Fruit fly (Drosophila melanogaster) whole organism, embryonic: ENCODE measurements around the gene vari.

ENCODE experiments used
- CG14710 ChIP-seq: fragments of 200-800 bp; sonication (Bioruptor generic); optimal IDR thresholded peaks from 3 replicates; lab custom pipeline; 2019; ENCODE audit warnings: missing biosample characterization, mild to moderate bottlenecking, missing genetic modification characterization, moderate library complexity
- CG2678 ChIP-seq: fragments of 200-800 bp; sonication (Bioruptor generic); optimal IDR thresholded peaks from 3 replicates; lab custom pipeline; 2019; ENCODE audit warnings: missing biosample characterization, mild to moderate bottlenecking, missing genetic modification characterization, moderate library complexity
- CG4328 ChIP-seq: fragments of 200-800 bp; sonication (Bioruptor generic); optimal IDR thresholded peaks from 3 replicates; lab custom pipeline; 2017; ENCODE audit warnings: missing biosample characterization, missing genetic modification reagents, missing genetic modification characterization
- CG4820 ChIP-seq: fragments of 200-800 bp; sonication (Bioruptor generic); optimal IDR thresholded peaks from 3 replicates; lab custom pipeline; 2016; ENCODE audit warnings: missing biosample characterization, missing genetic modification characterization
- dmrt11E ChIP-seq: fragments of 200-800 bp; sonication (Bioruptor generic); optimal IDR thresholded peaks from 3 replicates; lab custom pipeline; 2018; ENCODE audit warnings: missing biosample characterization, mild to moderate bottlenecking, missing genetic modification characterization, moderate library complexity
- insv ChIP-seq, 2 experiments: fragments of 200-800 bp; sonication (Bioruptor generic); optimal IDR thresholded peaks; 3 replicates each; lab custom pipeline; 2016 to 2018; ENCODE audit warnings: missing biosample characterization in 2 of 2, missing genetic modification characterization in 2 of 2
- mld ChIP-seq: fragments of 200-800 bp; sonication (Bioruptor generic); IDR thresholded peaks from 3 replicates; pipeline ENCODE4 v1.3.6; 2022; ENCODE audit warnings: missing biosample characterization, missing genetic modification characterization; ENCODE audit not compliant: partially characterized antibody

dm6 chr2L:20758188-20758846 lies 38.5 kb downstream of the vari start:
- TF ChIP-seq CG14710 (tag; lab: Kevin White, UChicago): no peak
- TF ChIP-seq mld (GFP tag; lab: Robert Waterston, UW): no peak
- TF ChIP-seq insv (GFP tag; optimal IDR thresholded peaks at IDR 0.05; lab: Kevin White, UChicago): no peak
- TF ChIP-seq dmrt11E (tag; lab: Kevin White, UChicago): no peak
- TF ChIP-seq CG2678 (tag; lab: Kevin White, UChicago): no peak
- no peak for TF ChIP-seq CG4820 (GFP tag; lab: Kevin White, UChicago)
- TF ChIP-seq CG4328: no peak
